Fruit fly (Drosophila melanogaster) whole organism, larva: ENCODE data around the gene fred.

Experiments used
- noc ChIP-seq: fragments of 200-800 bp; sonication (Bioruptor generic); optimal IDR thresholded peaks from 3 replicates; lab custom pipeline; 2019; ENCODE audit warnings: missing biosample characterization, mild to moderate bottlenecking, missing genetic modification characterization, moderate library complexity

fred gene

dm6 chr2L:3861388-3861787 lies 130.1 kb downstream of the fred start:
- no peak for TF ChIP-seq noc (tag; lab: Kevin White, UChicago)

dm6 chr2L:3858118-3858517 lies 133.4 kb downstream of the fred start:
- no peak for TF ChIP-seq noc (tag; lab: Kevin White, UChicago)

- no peak for TF ChIP-seq noc (tag; lab: Kevin White, UChicago)
Measured at dm6 chr2L:3856372-3856771, 135.1 kb downstream of the fred start.

- TF ChIP-seq noc (tag; lab: Kevin White, UChicago), result no peak
Measured at dm6 chr2L:3855528-3856189, 135.9 kb downstream of the fred start.

- TF ChIP-seq noc (tag; lab: Kevin White, UChicago), result no peak
Measured at dm6 chr2L:3853507-3854030, 137.9 kb downstream of the fred start.
